Fruit fly (Drosophila melanogaster) whole organism, prepupa: ENCODE measurements around the gene CG33645.
A peak's percentile ranks its signal among the peaks of the same experiment; 100 is the strongest.

Experiments
- CG10669 ChIP-seq: fragments of 200-800 bp; sonication (Bioruptor generic); optimal IDR thresholded peaks from 3 replicates; lab custom pipeline; 2018; ENCODE audit warnings: missing biosample characterization, mild to moderate bottlenecking, missing genetic modification characterization, moderate library complexity
- CG11294 ChIP-seq: fragments of 200-800 bp; sonication (Bioruptor generic); IDR thresholded peaks from 2 replicates; pipeline ENCODE4 v1.3.6; 2022; ENCODE audit warnings: missing biosample characterization, missing genetic modification characterization
- CG11762 ChIP-seq: fragments of 200-800 bp; sonication (Bioruptor generic); optimal IDR thresholded peaks from 3 replicates; lab custom pipeline; 2016; ENCODE audit warnings: missing biosample characterization, missing genetic modification characterization; ENCODE audit not compliant: insufficient read depth
- CG11902 ChIP-seq: fragments of 200-800 bp; sonication (Bioruptor generic); optimal IDR thresholded peaks from 3 replicates; lab custom pipeline; 2016; ENCODE audit warnings: missing biosample characterization, missing genetic modification characterization
- CG15336 ChIP-seq: fragments of 200-800 bp; sonication (Bioruptor generic); IDR thresholded peaks from 2 replicates; pipeline ENCODE4 v1.3.6; 2022; ENCODE audit warnings: missing biosample characterization, missing genetic modification characterization
- CG3032 ChIP-seq: fragments of 200-800 bp; optimal IDR thresholded peaks from 2 replicates; lab custom pipeline; 2019; ENCODE audit warnings: missing biosample characterization, mild to moderate bottlenecking, missing genetic modification characterization, moderate library complexity
- CG3919 ChIP-seq: fragments of 200-800 bp; sonication (Bioruptor generic); optimal IDR thresholded peaks from 3 replicates; lab custom pipeline; 2016; ENCODE audit warnings: missing biosample characterization, missing genetic modification characterization
- CG4318 ChIP-seq: fragments of 200-800 bp; sonication (Bioruptor generic); optimal IDR thresholded peaks from 3 replicates; lab custom pipeline; 2017; ENCODE audit warnings: missing biosample characterization, mild to moderate bottlenecking, missing genetic modification characterization
- CG6163 ChIP-seq: fragments of 200-800 bp; sonication (Bioruptor generic); IDR thresholded peaks from 3 replicates; pipeline ENCODE4 v1.3.6; 2022; ENCODE audit warnings: missing biosample characterization, missing genetic modification characterization
- CG6792 ChIP-seq: fragments of 200-800 bp; sonication (Bioruptor generic); optimal IDR thresholded peaks from 3 replicates; lab custom pipeline; 2016; ENCODE audit warnings: missing biosample characterization, missing genetic modification characterization
- CG6854 ChIP-seq: fragments of 200-800 bp; sonication (Bioruptor generic); optimal IDR thresholded peaks from 2 replicates; lab custom pipeline; 2017; ENCODE audit warnings: missing biosample characterization, mild to moderate bottlenecking, missing genetic modification characterization
- CG7368 ChIP-seq: fragments of 200-800 bp; sonication (Bioruptor generic); optimal IDR thresholded peaks from 3 replicates; lab custom pipeline; 2016; ENCODE audit warnings: missing biosample characterization, missing genetic modification characterization
- CG8119 ChIP-seq: fragments of 200-800 bp; sonication (Bioruptor generic); IDR thresholded peaks from 3 replicates; pipeline ENCODE4 v1.3.6; 2022; ENCODE audit warnings: missing biosample characterization, missing genetic modification characterization
- CG8319 ChIP-seq: fragments of 200-800 bp; sonication (Bioruptor generic); optimal IDR thresholded peaks from 3 replicates; lab custom pipeline; 2016; ENCODE audit warnings: missing biosample characterization, missing genetic modification characterization
- CG8632 ChIP-seq: fragments of 200-800 bp; sonication (Bioruptor generic); optimal IDR thresholded peaks from 3 replicates; lab custom pipeline; 2016; ENCODE audit warnings: missing biosample characterization, missing genetic modification characterization
- Eip75B ChIP-seq: fragments of 200-800 bp; sonication (Bioruptor generic); optimal IDR thresholded peaks from 3 replicates; lab custom pipeline; 2016; ENCODE audit warnings: missing biosample characterization, missing genetic modification characterization
- Eip78C ChIP-seq: fragments of 200-800 bp; sonication (Bioruptor generic); peaks from one replicate; lab custom pipeline; 2016; ENCODE audit warnings: missing biosample characterization, missing genetic modification characterization
- Eip93F ChIP-seq: fragments of 200-800 bp; sonication (Bioruptor generic); optimal IDR thresholded peaks from 2 replicates; lab custom pipeline; 2016; ENCODE audit warnings: missing biosample characterization, mild to moderate bottlenecking, missing genetic modification characterization
- Ets21C ChIP-seq: fragments of 200-800 bp; sonication (Bioruptor generic); optimal IDR thresholded peaks from 3 replicates; lab custom pipeline; 2016; ENCODE audit warnings: missing biosample characterization, missing genetic modification characterization
- Ets96B ChIP-seq: fragments of 200-800 bp; optimal IDR thresholded peaks from 2 replicates; lab custom pipeline; 2019; ENCODE audit warnings: missing biosample characterization, mild to moderate bottlenecking, missing genetic modification characterization, moderate library complexity
- Hr38 ChIP-seq: sonication (Bioruptor generic); optimal IDR thresholded peaks from 2 replicates; lab custom pipeline; 2016; ENCODE audit warnings: missing biosample characterization, missing genetic modification characterization
- Hr39 ChIP-seq: fragments of 200-800 bp; sonication (Bioruptor generic); optimal IDR thresholded peaks from 2 replicates; lab custom pipeline; 2016; ENCODE audit warnings: missing biosample characterization, missing genetic modification characterization
- Hr4 ChIP-seq: fragments of 200-800 bp; sonication (Bioruptor generic); optimal IDR thresholded peaks from 3 replicates; lab custom pipeline; 2016; ENCODE audit warnings: missing biosample characterization, missing genetic modification characterization
- Met ChIP-seq: fragments of 200-800 bp; sonication (Bioruptor generic); optimal IDR thresholded peaks from 3 replicates; lab custom pipeline; 2016; ENCODE audit warnings: missing biosample characterization, missing genetic modification characterization
- OdsH ChIP-seq: fragments of 200-800 bp; sonication (Bioruptor generic); optimal IDR thresholded peaks from 3 replicates; lab custom pipeline; 2016; ENCODE audit warnings: missing biosample characterization, missing genetic modification characterization
- Smox ChIP-seq: fragments of 200-800 bp; sonication (Bioruptor generic); optimal IDR thresholded peaks from 3 replicates; lab custom pipeline; 2016; ENCODE audit warnings: missing biosample characterization, missing genetic modification characterization
- Sox102F ChIP-seq: fragments of 200-800 bp; sonication (Bioruptor generic); optimal IDR thresholded peaks from 2 replicates; lab custom pipeline; 2016; ENCODE audit warnings: missing biosample characterization, mild to moderate bottlenecking, missing genetic modification characterization
- Sox14 ChIP-seq: fragments of 200-800 bp; sonication (Bioruptor generic); optimal IDR thresholded peaks from 3 replicates; lab custom pipeline; 2016; ENCODE audit warnings: missing biosample characterization, missing genetic modification characterization
- acj6 ChIP-seq: fragments of 200-800 bp; sonication (Bioruptor generic); optimal IDR thresholded peaks from 3 replicates; lab custom pipeline; 2016; ENCODE audit warnings: missing biosample characterization, missing genetic modification characterization
- cyc ChIP-seq: fragments of 200-800 bp; sonication (Bioruptor generic); optimal IDR thresholded peaks from 3 replicates; lab custom pipeline; 2016; ENCODE audit warnings: missing biosample characterization, missing genetic modification characterization
- dsx ChIP-seq: fragments of 200-800 bp; optimal IDR thresholded peaks from 3 replicates; lab custom pipeline; 2019; ENCODE audit warnings: missing biosample characterization, mild to moderate bottlenecking, missing genetic modification characterization, moderate library complexity; ENCODE audit not compliant: poor library complexity, severe bottlenecking
- eg ChIP-seq: fragments of 200-800 bp; sonication (Bioruptor generic); IDR thresholded peaks from 3 replicates; pipeline ENCODE4 v1.3.6; 2022; ENCODE audit warnings: missing biosample characterization, missing genetic modification characterization
- esn ChIP-seq: fragments of 200-800 bp; sonication (Bioruptor generic); optimal IDR thresholded peaks from 2 replicates; lab custom pipeline; 2016; ENCODE audit warnings: missing biosample characterization, mild to moderate bottlenecking, missing genetic modification characterization, moderate library complexity
- pdm3 ChIP-seq: fragments of 200-800 bp; sonication (Bioruptor generic); optimal IDR thresholded peaks from 3 replicates; lab custom pipeline; 2016; ENCODE audit warnings: missing biosample characterization, missing genetic modification characterization
- salr ChIP-seq, 2 experiments: fragments of 200-800 bp; sonication (Bioruptor generic); optimal IDR thresholded peaks; 3 replicates each; lab custom pipeline; 2016 to 2018; ENCODE audit warnings: missing biosample characterization in 2 of 2, missing genetic modification characterization in 2 of 2, mild to moderate bottlenecking in 1 of 2
- spab ChIP-seq: fragments of 200-800 bp; sonication (Bioruptor generic); optimal IDR thresholded peaks from 2 replicates; lab custom pipeline; 2017; ENCODE audit warnings: missing biosample characterization, mild to moderate bottlenecking, missing genetic modification characterization, missing genetic modification reagents
- svp ChIP-seq: fragments of 200-800 bp; sonication (Bioruptor generic); peaks from one replicate; lab custom pipeline; 2016; ENCODE audit warnings: missing biosample characterization, missing genetic modification characterization
- topi ChIP-seq: fragments of 200-800 bp; sonication (Bioruptor generic); optimal IDR thresholded peaks from 3 replicates; lab custom pipeline; 2016; ENCODE audit warnings: missing biosample characterization, missing genetic modification characterization
- vri ChIP-seq: fragments of 200-800 bp; sonication (Bioruptor generic); optimal IDR thresholded peaks from 3 replicates; lab custom pipeline; 2016; ENCODE audit warnings: missing biosample characterization, mild to moderate bottlenecking, missing genetic modification characterization

Gene CG33645

DNA sequence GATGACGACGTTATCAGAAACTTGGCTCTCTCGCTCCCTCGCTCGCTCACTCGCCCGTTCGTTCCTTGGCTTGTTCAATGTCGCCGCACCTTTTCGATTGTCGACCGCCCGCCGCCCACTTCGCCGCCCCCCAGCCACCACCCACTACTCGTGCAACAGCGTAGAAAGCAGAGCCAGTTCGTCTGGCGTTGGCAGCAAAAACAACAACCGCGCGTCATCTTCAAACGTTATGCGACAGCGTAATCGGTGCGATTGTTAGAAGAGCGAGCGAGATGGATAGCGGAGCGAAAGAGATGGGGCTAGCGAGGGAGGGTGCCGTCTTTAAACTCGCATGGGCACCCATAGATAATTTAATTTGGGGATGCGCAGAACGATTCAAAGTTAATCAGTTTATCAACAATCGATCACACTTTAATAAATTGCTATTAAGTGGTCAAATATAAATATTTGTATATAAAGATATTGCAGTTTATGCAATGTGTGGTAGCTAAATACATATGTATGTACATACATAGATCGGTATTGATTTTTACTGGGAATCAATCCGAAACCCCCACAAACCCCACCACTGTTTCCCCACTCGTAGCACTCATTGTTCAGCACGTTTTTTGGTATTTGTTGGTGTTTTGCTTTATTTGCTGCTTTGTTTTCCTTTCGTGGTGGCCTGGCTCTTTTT, 18.2 kb upstream of the CG33645 start (continued):
- TF ChIP-seq CG3919 (GFP tag; lab: Kevin White, UChicago) = no peak
- TF ChIP-seq OdsH (GFP tag; lab: Kevin White, UChicago) = peak; percentile 73
- peak; percentile 84 for TF ChIP-seq Smox
- TF ChIP-seq CG8119 (GFP tag; lab: Robert Waterston, UW) = peak; percentile 78
- no peak for TF ChIP-seq dsx
- TF ChIP-seq acj6 (GFP tag; lab: Kevin White, UChicago) = peak; percentile 74
- peak; percentile 37 for TF ChIP-seq CG8632 (GFP tag; lab: Kevin White, UChicago)
- TF ChIP-seq Ets96B (tag; lab: Kevin White, UChicago) = no peak
- peak; percentile 77 for TF ChIP-seq Sox102F (GFP tag; lab: Kevin White, UChicago)
- TF ChIP-seq cyc (GFP tag; lab: Kevin White, UChicago) = peak; percentile 32
- TF ChIP-seq Ets21C = peak; percentile 63
- TF ChIP-seq vri = peak; percentile 95
- TF ChIP-seq Eip93F (GFP tag; lab: Kevin White, UChicago) = peak; percentile 69
- TF ChIP-seq Met (GFP tag; lab: Kevin White, UChicago) = peak; percentile 87
- peak; percentile 71 for TF ChIP-seq CG6792
- peak; percentile 47 for TF ChIP-seq CG11762 (GFP tag; lab: Kevin White, UChicago)
- peak; percentile 81 for TF ChIP-seq svp (GFP tag; lab: Kevin White, UChicago)
- peak; percentile 68 for TF ChIP-seq pdm3 (GFP tag; lab: Kevin White, UChicago)
- peak; percentile 39 for TF ChIP-seq CG6854 (GFP tag; lab: Kevin White, UChicago)
- TF ChIP-seq Sox14 (GFP tag; lab: Kevin White, UChicago) = peak; percentile 82
- TF ChIP-seq CG11902 (GFP tag; lab: Kevin White, UChicago) = peak; percentile 7
- no peak for TF ChIP-seq Hr38 (GFP tag; lab: Kevin White, UChicago)
- TF ChIP-seq Eip75B (GFP tag; lab: Kevin White, UChicago) = no peak
- peak; percentile 58 for TF ChIP-seq eg

DNA sequence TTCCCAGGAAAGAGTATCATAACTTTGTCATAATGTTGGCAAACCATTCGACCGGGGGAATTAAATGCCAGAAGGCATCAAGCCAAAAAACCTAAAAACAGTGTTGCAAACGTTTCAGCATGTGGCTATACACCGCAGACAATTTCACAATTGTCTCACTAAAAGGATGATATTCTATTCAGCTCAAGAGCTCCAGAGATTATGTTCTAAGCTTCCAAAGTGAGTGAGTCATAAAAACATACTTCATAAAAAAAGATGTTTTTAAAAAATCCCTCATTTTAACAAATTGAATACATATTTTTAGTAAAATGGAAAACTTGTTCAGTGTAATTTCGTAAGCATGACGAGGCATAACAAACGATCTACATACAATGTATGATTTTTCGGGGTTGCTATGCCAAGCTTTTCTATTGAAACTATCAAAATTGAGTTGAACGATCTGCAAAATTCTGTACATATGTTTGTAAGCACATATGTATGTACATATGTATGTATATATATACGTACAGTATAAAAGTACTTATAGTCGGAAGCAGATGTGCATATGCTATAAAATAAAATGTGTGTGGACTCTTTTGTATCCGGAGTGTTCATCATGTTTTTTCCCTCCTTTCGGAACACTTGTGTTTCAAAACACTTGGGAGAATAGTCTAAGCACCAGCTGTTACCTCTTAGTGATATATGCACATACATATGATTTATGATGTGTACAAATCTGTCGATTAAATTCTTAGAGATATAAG, 17.5 kb upstream of the CG33645 start:
- TF ChIP-seq Eip78C (GFP tag; lab: Kevin White, UChicago) (peak; percentile 79), CG8119 (GFP tag; lab: Robert Waterston, UW) (0 out of 3 replicates have a peak, but pooled peaks have one; percentile 9), Hr4 (GFP tag; lab: Kevin White, UChicago) (peak; percentile 24), Eip75B (GFP tag; lab: Kevin White, UChicago) (peak; percentile 22), esn (GFP tag; lab: Kevin White, UChicago) (no peak), CG3032 (peak; percentile 10), CG15336 (GFP tag; lab: Robert Waterston, UW) (peak; percentile 9; the same call in 1 of the 2 replicates), spab (GFP tag; lab: Kevin White, UChicago) (peak; percentile 15), Hr39 (GFP tag; lab: Kevin White, UChicago) (peak; percentile 44), CG11294 (GFP tag; lab: Robert Waterston, UW) (peak; percentile 10; the same call in 1 of the 2 replicates), CG4318 (GFP tag; lab: Kevin White, UChicago) (no peak), dsx (peak; percentile 59), cyc (GFP tag; lab: Kevin White, UChicago) (peak; percentile 55), Ets96B (tag; lab: Kevin White, UChicago) (peak; percentile 37), Met (GFP tag; lab: Kevin White, UChicago) (no peak), topi (GFP tag; lab: Kevin White, UChicago) (peak; percentile 44), CG8632 (GFP tag; lab: Kevin White, UChicago) (no peak), salr (GFP tag; optimal IDR thresholded peaks at IDR 0.05; lab: Kevin White, UChicago) (no peak), CG3919 (GFP tag; lab: Kevin White, UChicago) (peak; percentile 64), CG11902 (GFP tag; lab: Kevin White, UChicago) (no peak), CG6163 (GFP tag; lab: Robert Waterston, UW) (peak; percentile 78), CG7368 (GFP tag; lab: Kevin White, UChicago) (peak; percentile 27), CG8319 (no peak), eg (peak; percentile 70), svp (GFP tag; lab: Kevin White, UChicago) (peak; percentile 52), CG10669 (GFP tag; lab: Kevin White, UChicago) (peak; percentile 38)
